Worm (Caenorhabditis elegans): Measurements from ENCODE around the gene bir-2.

DNA sequence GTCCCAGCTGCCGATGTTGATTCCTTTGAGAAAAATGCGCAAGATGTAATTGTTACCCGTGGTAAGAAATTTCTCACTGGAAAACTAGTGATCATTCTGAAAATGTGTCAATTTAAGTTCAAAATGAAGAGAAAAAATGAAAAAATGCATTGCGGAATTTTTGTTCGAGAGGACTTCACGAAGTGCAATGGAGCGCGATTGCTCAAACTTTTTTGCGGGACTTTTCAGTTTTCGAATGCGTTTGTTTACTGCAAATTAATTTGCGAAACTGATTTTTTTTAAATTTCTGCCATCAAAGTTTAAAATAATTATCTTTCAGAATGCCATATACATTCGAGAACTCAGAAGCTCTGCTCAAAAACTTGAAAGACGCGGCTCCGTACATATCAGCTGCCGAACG lies at the start of gene bir-2, which contains the start of gene nuaf-1:
- peak; percentile 83 for TF ChIP-seq W03F9.2 (tag; optimal IDR thresholded peaks at IDR 0.05)
- no peak for TF ChIP-seq him-1 (tag; optimal IDR thresholded peaks at IDR 0.05)
- TF ChIP-seq dao-5 (tag; optimal IDR thresholded peaks at IDR 0.05), result no peak

Measured in whole organism, L4/young adult.